Worm (Caenorhabditis elegans) whole organism, L4/young adult: ENCODE data around the gene R08C7.1.
A peak's percentile ranks its signal among the peaks of the same experiment; 100 is the strongest.

Experiments
- W03F9.2 ChIP-seq: fragments of 150-350 bp; optimal IDR thresholded peaks from 2 replicates; lab custom pipeline; 2014; ENCODE audit warnings: missing biosample characterization, missing genetic modification characterization
- dao-5 ChIP-seq: sonication (generic microtip); optimal IDR thresholded peaks from 2 replicates; lab custom pipeline; 2016; ENCODE audit warnings: missing genotype, missing genetic modification characterization, moderate library complexity, missing compliant biosample characterization
- him-1 ChIP-seq: sonication (generic microtip); optimal IDR thresholded peaks from 2 replicates; lab custom pipeline; 2016; ENCODE audit warnings: missing genotype, missing genetic modification reagents, missing genetic modification characterization, missing compliant biosample characterization

The R08C7.1 gene

ce11 chrIV:4459342-4459741 is 7.7 kb downstream of the R08C7.1 start:
- TF ChIP-seq dao-5 (tag; lab: Kevin White, UChicago) (no peak), W03F9.2 (tag; lab: Kevin White, UChicago) (no peak), him-1 (tag; lab: Kevin White, UChicago) (no peak)

ce11 chrIV:4463132-4463531 is 11.5 kb downstream of the R08C7.1 start, which contains the start of gene M01H9.2:
TSS of gene M01H9.2 (minus strand) at chrIV:4463232.
- TF ChIP-seq dao-5 (tag; lab: Kevin White, UChicago): no peak
- no peak for TF ChIP-seq him-1 (tag; lab: Kevin White, UChicago)
- TF ChIP-seq W03F9.2 (tag; lab: Kevin White, UChicago): no peak

DNA sequence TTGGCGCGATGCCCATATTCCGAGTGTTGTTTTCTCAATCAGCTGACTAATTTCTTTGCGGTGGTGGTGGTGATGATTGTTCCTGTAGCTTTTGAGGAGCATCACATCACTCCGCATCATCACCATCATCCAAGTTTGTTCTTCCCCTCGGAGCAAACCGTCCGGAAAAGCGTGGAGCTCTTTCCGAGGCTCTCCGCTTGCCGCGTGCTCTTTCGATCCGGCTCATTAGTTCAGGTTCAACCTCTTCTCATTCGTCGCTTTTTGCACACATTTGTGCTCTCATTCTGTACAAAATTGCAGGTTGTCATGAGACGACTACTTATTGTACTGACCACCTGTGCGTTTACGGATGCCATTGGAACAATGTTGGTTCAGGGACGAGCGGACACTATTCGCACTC is 13.5 kb downstream of the R08C7.1 start, which contains the start of gene M01H9.5:
M01H9.5 (plus strand) TSS at position 301 of the 400 bp plus-strand sequence.
- no peak for TF ChIP-seq dao-5 (tag; lab: Kevin White, UChicago)
- no peak for TF ChIP-seq W03F9.2 (tag; lab: Kevin White, UChicago)
- no peak for TF ChIP-seq him-1 (tag; lab: Kevin White, UChicago)

- TF ChIP-seq him-1 (tag; lab: Kevin White, UChicago): peak; percentile 18
- TF ChIP-seq W03F9.2 (tag; lab: Kevin White, UChicago): peak; percentile 17
- TF ChIP-seq dao-5 (tag; lab: Kevin White, UChicago): no peak
Observed at ce11 chrIV:4468046-4468727, 16.5 kb downstream of the R08C7.1 start.

- TF ChIP-seq W03F9.2 (tag; lab: Kevin White, UChicago): no peak
- no peak for TF ChIP-seq him-1 (tag; lab: Kevin White, UChicago)
- TF ChIP-seq dao-5 (tag; lab: Kevin White, UChicago): no peak
Observed at ce11 chrIV:4469055-4469454, 17.4 kb downstream of the R08C7.1 start.

DNA sequence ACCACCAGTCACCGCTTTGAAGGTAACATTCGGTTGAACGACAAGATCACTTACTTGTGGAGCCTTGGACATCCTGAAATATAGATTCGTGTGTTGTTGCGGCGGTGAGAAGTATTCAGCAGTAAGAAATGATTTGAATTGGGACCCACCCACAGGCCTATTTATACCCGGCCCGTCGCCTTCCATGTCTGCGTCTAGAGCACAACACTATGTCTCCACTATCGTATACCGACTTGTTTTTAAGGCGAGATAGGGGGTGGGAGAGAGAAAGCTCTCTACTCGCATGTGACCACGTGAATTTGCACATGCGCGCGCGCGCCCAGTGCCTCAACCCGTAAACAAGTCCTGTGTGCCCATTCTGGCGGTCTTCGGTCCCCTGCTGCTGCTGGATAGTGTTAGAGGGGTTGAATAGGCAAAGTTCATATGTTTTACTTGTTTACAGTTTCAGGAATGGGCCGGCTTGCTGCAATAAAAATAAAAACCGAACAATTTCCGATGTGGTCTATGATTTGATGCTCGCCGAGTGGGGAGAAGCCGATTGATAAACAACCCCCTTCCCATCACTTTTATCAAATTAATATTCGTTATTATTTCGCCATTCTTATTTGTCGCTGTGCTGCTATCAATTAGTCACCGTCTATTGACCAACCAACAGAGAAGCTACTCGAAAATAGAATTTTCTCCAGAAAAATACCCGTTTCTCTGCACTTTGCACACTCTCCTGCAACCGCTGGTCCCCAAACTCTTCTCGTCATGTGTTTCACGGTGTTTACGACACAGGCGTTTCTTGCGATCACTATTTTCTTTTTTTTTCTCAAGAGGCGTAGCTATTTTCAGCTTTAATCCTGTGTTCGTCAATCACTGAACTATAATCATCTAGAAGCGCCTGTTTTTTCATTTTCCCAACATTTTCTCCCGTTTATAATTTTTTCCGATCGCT is 18.4 kb downstream of the R08C7.1 start:
- TF ChIP-seq him-1 (tag; lab: Kevin White, UChicago) (peak; percentile 3), W03F9.2 (tag; lab: Kevin White, UChicago) (peak; percentile 27), dao-5 (tag; lab: Kevin White, UChicago) (peak; percentile 25)

DNA sequence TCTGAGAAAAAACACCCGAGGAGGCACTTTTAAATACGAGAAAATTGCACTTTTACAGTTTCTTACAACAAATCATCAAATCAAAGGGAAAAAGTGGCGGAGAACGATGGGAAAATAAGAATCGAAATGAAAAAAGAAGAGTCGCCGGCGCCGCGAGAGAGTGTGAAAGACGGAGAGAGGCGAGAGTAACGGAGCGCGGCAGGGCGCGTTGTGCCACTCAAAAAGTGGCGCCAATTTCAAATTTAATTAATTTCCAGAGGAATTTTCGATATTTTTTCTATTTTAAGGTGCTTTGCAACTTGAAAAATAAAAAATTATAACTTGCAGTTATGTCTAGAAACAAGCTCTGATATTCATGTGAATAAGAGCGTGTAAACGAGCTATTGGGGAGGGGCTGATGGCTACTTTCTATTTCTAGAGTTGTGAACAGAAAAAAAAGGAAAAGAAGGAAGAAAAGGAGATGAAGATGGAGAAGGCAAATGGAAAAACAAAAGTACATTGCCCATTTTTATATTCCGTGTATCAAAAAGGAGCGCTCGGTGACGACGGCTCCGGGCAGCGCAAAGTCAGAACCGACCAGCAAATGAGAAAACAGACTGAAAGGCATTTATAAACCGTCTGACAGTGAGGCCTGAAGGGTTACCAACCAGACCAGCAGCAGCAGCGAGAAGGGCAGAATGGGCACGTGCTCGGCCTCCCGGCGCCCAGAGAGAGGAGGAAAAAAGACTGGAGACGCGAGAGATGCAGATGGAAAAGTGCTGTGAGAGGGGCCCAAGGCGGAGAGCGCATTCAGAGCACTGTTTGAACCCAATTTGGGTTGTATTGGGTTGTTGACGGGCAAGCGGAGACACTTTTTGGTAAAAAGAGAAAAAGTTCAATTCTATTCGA is 19.5 kb downstream of the R08C7.1 start:
- TF ChIP-seq W03F9.2 (tag; lab: Kevin White, UChicago) (peak; percentile 4), dao-5 (tag; lab: Kevin White, UChicago) (no peak)

ce11 chrIV:4472418-4473173 is 20.9 kb downstream of the R08C7.1 start:
- TF ChIP-seq him-1 (tag; lab: Kevin White, UChicago) (no peak), dao-5 (tag; lab: Kevin White, UChicago) (no peak), W03F9.2 (tag; lab: Kevin White, UChicago) (no peak)

DNA sequence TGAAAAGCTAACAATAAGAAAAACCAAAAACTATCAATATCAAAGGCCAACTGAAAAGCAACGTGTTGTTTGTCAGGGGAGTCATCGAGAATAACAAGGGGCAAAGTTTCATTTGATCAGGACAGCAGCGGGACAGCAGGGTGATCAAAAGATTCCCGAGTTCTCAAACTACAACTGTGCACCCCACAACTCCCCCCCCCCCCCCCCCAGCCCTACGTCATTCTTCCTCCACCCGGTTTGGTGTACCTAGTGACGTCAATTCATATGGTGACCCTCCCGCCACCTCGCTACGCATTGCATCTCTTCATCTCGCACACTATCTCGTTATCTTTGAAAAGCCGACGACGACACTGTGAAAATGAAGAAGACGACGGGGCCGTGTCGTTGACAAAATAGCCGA is 22.1 kb downstream of the R08C7.1 start:
- TF ChIP-seq him-1 (tag; lab: Kevin White, UChicago) (no peak), W03F9.2 (tag; lab: Kevin White, UChicago) (no peak), dao-5 (tag; lab: Kevin White, UChicago) (no peak)

- no peak for TF ChIP-seq W03F9.2 (tag; lab: Kevin White, UChicago)
Observed at ce11 chrIV:4475362-4476086, 23.8 kb downstream of the R08C7.1 start.

- TF ChIP-seq him-1 (tag; lab: Kevin White, UChicago) (no peak), W03F9.2 (tag; lab: Kevin White, UChicago) (no peak), dao-5 (tag; lab: Kevin White, UChicago) (no peak)
Observed at ce11 chrIV:4477009-4477471, 25.4 kb downstream of the R08C7.1 start, which contains the start of gene M01H9.3. TSS of gene M01H9.3 (minus strand) at chrIV:4477059.
